Fruit fly (Drosophila melanogaster) whole organism, adult: ENCODE data around the gene Obp22a.
A peak's percentile ranks its signal among the peaks of the same experiment; 100 is the strongest.

ENCODE experiments used
- CG1620 ChIP-seq: fragments of 200-800 bp; sonication (Bioruptor generic); optimal IDR thresholded peaks from 2 replicates; lab custom pipeline; 2016; ENCODE audit warnings: missing biosample characterization, missing genetic modification characterization
- CG33017 ChIP-seq: fragments of 200-800 bp; sonication (Bioruptor generic); optimal IDR thresholded peaks from 2 replicates; lab custom pipeline; 2018; ENCODE audit warnings: missing biosample characterization, mild to moderate bottlenecking, missing genetic modification characterization, moderate library complexity
- CG7045 ChIP-seq: fragments of 200-800 bp; sonication (Bioruptor generic); optimal IDR thresholded peaks from 2 replicates; lab custom pipeline; 2017; ENCODE audit warnings: missing biosample characterization, mild to moderate bottlenecking, missing genetic modification characterization
- CG7101 ChIP-seq: fragments of 200-800 bp; sonication (Bioruptor generic); optimal IDR thresholded peaks from 2 replicates; lab custom pipeline; 2018; ENCODE audit warnings: missing biosample characterization, mild to moderate bottlenecking, missing genetic modification characterization, moderate library complexity
- ovo ChIP-seq: fragments of 200-800 bp; sonication (Bioruptor generic); optimal IDR thresholded peaks from 2 replicates; lab custom pipeline; 2016; ENCODE audit warnings: missing biosample characterization, missing genetic modification characterization
- pad ChIP-seq: fragments of 200-800 bp; sonication (Bioruptor generic); optimal IDR thresholded peaks from 3 replicates; lab custom pipeline; 2017; ENCODE audit warnings: missing biosample characterization, missing genetic modification characterization, mild to moderate bottlenecking, moderate library complexity, missing genetic modification reagents

DNA sequence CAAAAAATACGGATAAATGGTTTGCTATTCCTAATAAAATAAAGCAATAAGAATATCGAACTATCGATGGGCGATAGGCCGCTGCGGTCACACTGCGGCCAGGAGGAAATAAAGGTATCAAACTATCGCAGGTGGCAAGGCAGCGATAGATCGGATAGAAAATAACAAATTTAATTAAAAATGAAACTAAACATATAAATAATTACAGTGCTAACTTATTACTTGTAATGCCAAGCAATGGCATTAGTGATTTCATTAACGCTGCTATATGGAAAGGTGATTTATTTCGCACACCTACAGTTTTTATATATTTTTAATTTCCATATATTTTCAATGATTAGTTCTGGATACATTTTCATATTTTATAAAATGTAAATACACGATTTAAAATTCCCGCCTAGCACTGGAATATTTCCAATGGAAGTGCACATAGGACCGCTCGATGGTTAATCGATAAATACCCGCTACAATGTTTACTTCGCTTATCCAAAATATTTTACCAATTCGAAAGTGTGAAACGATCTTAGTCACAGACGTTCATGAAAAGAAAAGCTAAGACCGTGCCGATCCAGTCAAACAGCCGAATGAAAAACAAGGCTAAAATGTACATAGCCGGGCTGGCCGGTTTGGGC lies 11.1 kb downstream of the Obp22a start, which contains the start of the genes CG15356 and CG15362:
- TF ChIP-seq ovo (GFP tag; lab: Kevin White, UChicago) (no peak), CG7101 (no peak), CG7045 (GFP tag; lab: Kevin White, UChicago) (peak; percentile 29), pad (GFP tag; lab: Kevin White, UChicago) (peak; percentile 38), CG1620 (GFP tag; lab: Kevin White, UChicago) (peak; percentile 70), CG33017 (tag; lab: Kevin White, UChicago) (no peak)
